Worm (Caenorhabditis elegans) whole organism, early embryonic: ENCODE measurements around the gene Y45F10B.9.

ENCODE experiments used
- B0310.2 ChIP-seq: sonication (generic microtip); optimal IDR thresholded peaks from 2 replicates; lab custom pipeline; 2016; ENCODE audit warnings: mild to moderate bottlenecking, missing genetic modification characterization, missing compliant biosample characterization
- F13C5.2 ChIP-seq: sonication (generic microtip); optimal IDR thresholded peaks from 2 replicates; lab custom pipeline; 2017; ENCODE audit warnings: mild to moderate bottlenecking, missing genetic modification characterization, inconsistent platforms, missing compliant biosample characterization
- aly-1 ChIP-seq: sonication (generic microtip); optimal IDR thresholded peaks from 2 replicates; lab custom pipeline; 2016; ENCODE audit warnings: missing genetic modification characterization, missing compliant biosample characterization
- ama-1 ChIP-seq: fragments of 150-350 bp; optimal IDR thresholded peaks from 2 replicates; lab custom pipeline; 2014
- ceh-13 ChIP-seq: fragments of 200-800 bp; sonication (Bioruptor generic); optimal IDR thresholded peaks from 2 replicates; lab custom pipeline; 2018; ENCODE audit warnings: mild to moderate bottlenecking, missing genetic modification characterization, missing compliant biosample characterization
- ceh-36 ChIP-seq: sonication (generic microtip); optimal IDR thresholded peaks from 2 replicates; lab custom pipeline; 2016; ENCODE audit warnings: missing genetic modification characterization, inconsistent platforms, missing compliant biosample characterization
- ets-7 ChIP-seq: sonication (generic microtip); optimal IDR thresholded peaks from 2 replicates; lab custom pipeline; 2016; ENCODE audit warnings: missing genotype, missing genetic modification characterization, missing compliant biosample characterization
- flt-1 ChIP-seq: fragments of 200-800 bp; sonication (Bioruptor generic); IDR thresholded peaks from 2 replicates; pipeline ENCODE4 v1.3.6; 2022; ENCODE audit warnings: missing genetic modification characterization, missing compliant biosample characterization
- hmbx-1 ChIP-seq: sonication (generic microtip); optimal IDR thresholded peaks from 2 replicates; lab custom pipeline; 2016; ENCODE audit warnings: mild to moderate bottlenecking, missing genetic modification characterization, missing compliant biosample characterization
- hmg-4 ChIP-seq: fragments of 200-800 bp; sonication (Bioruptor generic); optimal IDR thresholded peaks from 2 replicates; lab custom pipeline; 2018; ENCODE audit warnings: mild to moderate bottlenecking, missing genetic modification characterization, missing compliant biosample characterization
- hnd-1 ChIP-seq: sonication (generic microtip); optimal IDR thresholded peaks from 2 replicates; lab custom pipeline; 2016; ENCODE audit warnings: missing genetic modification characterization, missing compliant biosample characterization
- pes-1 ChIP-seq: fragments of 200-800 bp; sonication (Bioruptor generic); IDR thresholded peaks from 2 replicates; pipeline ENCODE4 v1.3.6; 2022; ENCODE audit warnings: missing genetic modification reagents, missing genetic modification characterization, missing compliant biosample characterization
- sea-1 ChIP-seq: fragments of 200-800 bp; sonication (Bioruptor generic); conservative IDR thresholded peaks from 2 replicates; pipeline ENCODE4 v1.3.6; 2022; ENCODE audit warnings: missing genetic modification characterization, missing compliant biosample characterization
- tra-4 ChIP-seq: sonication (generic microtip); optimal IDR thresholded peaks from 2 replicates; lab custom pipeline; 2017; ENCODE audit warnings: missing genetic modification characterization, missing compliant biosample characterization

ce11 chrIV:13557393-13557792 is 40.3 kb downstream of the Y45F10B.9 start:
- TF ChIP-seq sea-1 (no peak), hmbx-1 (tag; lab: Kevin White, UChicago) (no peak), ama-1 (lab: Kevin White, UChicago) (no peak), aly-1 (tag; lab: Kevin White, UChicago) (no peak), hmg-4 (GFP tag; lab: Kevin White, UChicago) (no peak), flt-1 (GFP tag; lab: Robert Waterston, UW) (no peak), B0310.2 (tag; lab: Kevin White, UChicago) (no peak), ceh-13 (GFP tag; lab: Kevin White, UChicago) (no peak), tra-4 (tag; lab: Kevin White, UChicago) (no peak), ets-7 (tag; lab: Kevin White, UChicago) (no peak), ceh-36 (tag; lab: Kevin White, UChicago) (no peak), hnd-1 (tag; lab: Kevin White, UChicago) (no peak), F13C5.2 (no peak), pes-1 (GFP tag; lab: Robert Waterston, UW) (no peak)
